Worm (Caenorhabditis elegans) whole organism, L4/young adult: Measurements from ENCODE around the gene bath-38.

Experiments
- dao-5 ChIP-seq: sonication (generic microtip); optimal IDR thresholded peaks from 2 replicates; lab custom pipeline; 2016; ENCODE audit warnings: missing genotype, missing genetic modification characterization, moderate library complexity, missing compliant biosample characterization
- him-1 ChIP-seq: sonication (generic microtip); optimal IDR thresholded peaks from 2 replicates; lab custom pipeline; 2016; ENCODE audit warnings: missing genotype, missing genetic modification reagents, missing genetic modification characterization, missing compliant biosample characterization

- no peak for TF ChIP-seq him-1 (tag; lab: Kevin White, UChicago)
- TF ChIP-seq dao-5 = no peak
These were observed 15.4 kb upstream of the bath-38 start, which contains the start of gene stg-1 for ce11 chrII:10060508-10060907.
